Worm (Caenorhabditis elegans) whole organism, L4/young adult: ENCODE data around the gene kvs-4.

ENCODE experiments used
- W03F9.2 ChIP-seq: fragments of 150-350 bp; optimal IDR thresholded peaks from 2 replicates; lab custom pipeline; 2014; ENCODE audit warnings: missing biosample characterization, missing genetic modification characterization
- him-1 ChIP-seq: sonication (generic microtip); optimal IDR thresholded peaks from 2 replicates; lab custom pipeline; 2016; ENCODE audit warnings: missing genotype, missing genetic modification reagents, missing genetic modification characterization, missing compliant biosample characterization

ce11 chrIII:11008869-11009268 lies 3.5 kb upstream of the kvs-4 start, which contains the start of gene exos-1:
- TF ChIP-seq W03F9.2 (tag; lab: Kevin White, UChicago), result no peak
- TF ChIP-seq him-1, result no peak
